Fruit fly (Drosophila melanogaster) whole organism, embryonic: ENCODE results near the gene mRpS35.

ENCODE experiments used
- ATbp ChIP-seq: fragments of 200-800 bp; sonication (Bioruptor generic); optimal IDR thresholded peaks from 2 replicates; lab custom pipeline; 2017; ENCODE audit warnings: missing biosample characterization, mild to moderate bottlenecking, missing genetic modification characterization, missing genetic modification reagents
- Bgb ChIP-seq: fragments of 200-800 bp; sonication (Bioruptor generic); IDR thresholded peaks from 2 replicates; pipeline ENCODE4 v1.3.6; 2022; ENCODE audit warnings: missing biosample characterization, missing genetic modification characterization; ENCODE audit not compliant: partially characterized antibody
- CG1024 ChIP-seq: fragments of 200-800 bp; sonication (Bioruptor generic); IDR thresholded peaks from 2 replicates; pipeline ENCODE4 v1.3.6; 2022; ENCODE audit warnings: missing biosample characterization, missing genetic modification characterization
- CG10267 ChIP-seq: fragments of 200-800 bp; sonication (Bioruptor generic); optimal IDR thresholded peaks from 2 replicates; lab custom pipeline; 2018; ENCODE audit warnings: missing biosample characterization, mild to moderate bottlenecking, missing genetic modification characterization, moderate library complexity
- CG11695 ChIP-seq: fragments of 200-800 bp; sonication (Bioruptor generic); IDR thresholded peaks from 3 replicates; pipeline ENCODE4 v1.3.6; 2022; ENCODE audit warnings: missing biosample characterization, missing genetic modification characterization
- CG12744 ChIP-seq: fragments of 200-800 bp; sonication (Bioruptor generic); optimal IDR thresholded peaks from 2 replicates; lab custom pipeline; 2016; ENCODE audit warnings: missing biosample characterization, missing genetic modification characterization
- CG12769 ChIP-seq: fragments of 200-800 bp; sonication (Bioruptor generic); optimal IDR thresholded peaks from 2 replicates; lab custom pipeline; 2019; ENCODE audit warnings: missing biosample characterization, mild to moderate bottlenecking, missing genetic modification characterization, moderate library complexity
- CG13624 ChIP-seq: fragments of 200-800 bp; sonication (Bioruptor generic); optimal IDR thresholded peaks from 2 replicates; lab custom pipeline; 2016; ENCODE audit warnings: missing biosample characterization, missing genetic modification characterization
- CG1529 ChIP-seq: fragments of 200-800 bp; sonication (Bioruptor generic); optimal IDR thresholded peaks from 3 replicates; lab custom pipeline; 2018; ENCODE audit warnings: missing biosample characterization, missing genetic modification characterization
- CG15514 ChIP-seq: fragments of 200-800 bp; sonication (Bioruptor generic); optimal IDR thresholded peaks from 3 replicates; lab custom pipeline; 2017; ENCODE audit warnings: missing biosample characterization, missing genetic modification characterization, mild to moderate bottlenecking, moderate library complexity, missing genetic modification reagents
- CG15601 ChIP-seq: fragments of 200-800 bp; sonication (Bioruptor generic); optimal IDR thresholded peaks from 3 replicates; lab custom pipeline; 2019; ENCODE audit warnings: missing biosample characterization, mild to moderate bottlenecking, missing genetic modification characterization, moderate library complexity
- CG15696 ChIP-seq: fragments of 200-800 bp; sonication (Bioruptor generic); optimal IDR thresholded peaks from 2 replicates; lab custom pipeline; 2019; ENCODE audit warnings: missing biosample characterization, mild to moderate bottlenecking, missing genetic modification characterization, moderate library complexity
- CG17361 ChIP-seq: fragments of 200-800 bp; sonication (Bioruptor generic); IDR thresholded peaks from 3 replicates; pipeline ENCODE4 v1.3.6; 2022; ENCODE audit warnings: missing biosample characterization, missing genetic modification characterization
- CG31365 ChIP-seq: fragments of 200-800 bp; sonication (Bioruptor generic); optimal IDR thresholded peaks from 2 replicates; lab custom pipeline; 2018; ENCODE audit warnings: missing biosample characterization, mild to moderate bottlenecking, missing genetic modification characterization
- CG5953 ChIP-seq: fragments of 200-800 bp; sonication (Bioruptor generic); IDR thresholded peaks from 2 replicates; pipeline ENCODE4 v1.3.6; 2022; ENCODE audit warnings: missing biosample characterization, missing genetic modification characterization
- CG6254 ChIP-seq: fragments of 200-800 bp; sonication (Bioruptor generic); optimal IDR thresholded peaks from 3 replicates; lab custom pipeline; 2017; ENCODE audit warnings: mild to moderate bottlenecking, missing biosample characterization, missing genetic modification reagents, missing genetic modification characterization
- CG7987 ChIP-seq: fragments of 200-800 bp; sonication (Bioruptor generic); optimal IDR thresholded peaks from 2 replicates; lab custom pipeline; 2018; ENCODE audit warnings: missing biosample characterization, mild to moderate bottlenecking, missing genetic modification characterization, moderate library complexity
- CG8281 ChIP-seq: fragments of 200-800 bp; sonication (Bioruptor generic); optimal IDR thresholded peaks from 2 replicates; lab custom pipeline; 2018; ENCODE audit warnings: missing biosample characterization, mild to moderate bottlenecking, missing genetic modification characterization, moderate library complexity
- CrebB ChIP-seq: fragments of 200-800 bp; sonication (Bioruptor generic); optimal IDR thresholded peaks from 3 replicates; lab custom pipeline; 2018; ENCODE audit warnings: missing biosample characterization, mild to moderate bottlenecking, missing genetic modification characterization
- Fer3 ChIP-seq: fragments of 200-800 bp; sonication (Bioruptor generic); optimal IDR thresholded peaks from 2 replicates; lab custom pipeline; 2018; ENCODE audit warnings: missing biosample characterization, mild to moderate bottlenecking, missing genetic modification characterization, moderate library complexity
- HLHmδ ChIP-seq: fragments of 200-800 bp; sonication (Bioruptor generic); optimal IDR thresholded peaks from 2 replicates; lab custom pipeline; 2018; ENCODE audit warnings: missing biosample characterization, mild to moderate bottlenecking, missing genetic modification characterization, moderate library complexity
- Hmr ChIP-seq: fragments of 200-800 bp; sonication (Bioruptor generic); optimal IDR thresholded peaks from 3 replicates; lab custom pipeline; 2017; ENCODE audit warnings: mild to moderate bottlenecking, missing biosample characterization, missing genetic modification reagents, missing genetic modification characterization
- Hr78 ChIP-seq, 2 experiments: fragments of 200-800 bp in 1 of 2; fragments of >200 bp in 1 of 2; sonication (Bioruptor generic) in 1 of 2; optimal IDR thresholded peaks; 2 replicates each; lab custom pipeline; 2017 to 2019; ENCODE audit warnings: missing biosample characterization in 2 of 2, missing genetic modification characterization in 2 of 2, mild to moderate bottlenecking in 1 of 2, moderate library complexity in 1 of 2
- Kr ChIP-seq: fragments of 200-800 bp; sonication (Bioruptor generic); optimal IDR thresholded peaks from 2 replicates; lab custom pipeline; 2017; ENCODE audit warnings: missing biosample characterization, mild to moderate bottlenecking, missing genetic modification characterization
- Lpt ChIP-seq: fragments of >200 bp; optimal IDR thresholded peaks from 2 replicates; lab custom pipeline; 2018; ENCODE audit warnings: missing biosample characterization, missing genetic modification characterization
- NK7.1 ChIP-seq: fragments of 200-800 bp; sonication (Bioruptor generic); optimal IDR thresholded peaks from 3 replicates; lab custom pipeline; 2016; ENCODE audit warnings: missing biosample characterization, missing genetic modification characterization
- Sry-δ ChIP-seq: fragments of 200-800 bp; sonication (Bioruptor generic); optimal IDR thresholded peaks from 2 replicates; lab custom pipeline; 2016; ENCODE audit warnings: missing biosample characterization, missing genetic modification characterization
- Ssrp ChIP-seq: fragments of 200-800 bp; sonication (Bioruptor generic); optimal IDR thresholded peaks from 2 replicates; lab custom pipeline; 2018; ENCODE audit warnings: missing biosample characterization, mild to moderate bottlenecking, missing genetic modification characterization, moderate library complexity
- bcd ChIP-seq: fragments of 200-800 bp; sonication (Bioruptor generic); optimal IDR thresholded peaks from 2 replicates; lab custom pipeline; 2017; ENCODE audit warnings: missing biosample characterization, mild to moderate bottlenecking, missing genetic modification characterization
- ci ChIP-seq: fragments of 200-800 bp; sonication (Bioruptor generic); IDR thresholded peaks from 3 replicates; pipeline ENCODE4 v1.3.6; 2022; ENCODE audit warnings: missing biosample characterization, missing genetic modification characterization
- fd64A ChIP-seq: fragments of 200-800 bp; sonication (Bioruptor generic); optimal IDR thresholded peaks from 3 replicates; lab custom pipeline; 2018; ENCODE audit warnings: missing biosample characterization, mild to moderate bottlenecking, missing genetic modification characterization
- gce ChIP-seq: fragments of 200-800 bp; sonication (Bioruptor generic); IDR thresholded peaks from 3 replicates; pipeline ENCODE4 v1.3.6; 2022; ENCODE audit warnings: missing biosample characterization, missing genetic modification characterization
- gsb-n ChIP-seq: fragments of 200-800 bp; sonication (Bioruptor generic); optimal IDR thresholded peaks from 3 replicates; lab custom pipeline; 2018; ENCODE audit warnings: missing biosample characterization, mild to moderate bottlenecking, missing genetic modification characterization
- ind ChIP-seq: fragments of 200-800 bp; sonication (Bioruptor generic); optimal IDR thresholded peaks from 3 replicates; lab custom pipeline; 2016; ENCODE audit warnings: missing biosample characterization, missing genetic modification characterization
- kni ChIP-seq: fragments of 200-800 bp; sonication (Bioruptor generic); optimal IDR thresholded peaks from 3 replicates; lab custom pipeline; 2017; ENCODE audit warnings: mild to moderate bottlenecking, missing biosample characterization, missing genetic modification reagents, missing genetic modification characterization
- lov ChIP-seq, 2 experiments: fragments of 200-800 bp in 1 of 2; fragments of >200 bp in 1 of 2; sonication (Bioruptor generic) in 1 of 2; IDR thresholded peaks in 1 of 2; optimal IDR thresholded peaks in 1 of 2; 2 replicates in 1 of 2; 3 replicates in 1 of 2; pipeline versions ENCODE4 v1.3.6 to Lab custom; 2017 to 2022; ENCODE audit warnings: missing biosample characterization in 1 of 2, missing genetic modification characterization in 1 of 2
- nerfin-1 ChIP-seq: fragments of 200-800 bp; sonication (Bioruptor generic); optimal IDR thresholded peaks from 3 replicates; lab custom pipeline; 2019; ENCODE audit warnings: missing biosample characterization, mild to moderate bottlenecking, missing genetic modification characterization, moderate library complexity
- nom ChIP-seq: fragments of 200-800 bp; sonication (Bioruptor generic); optimal IDR thresholded peaks from 2 replicates; lab custom pipeline; 2017; ENCODE audit warnings: missing biosample characterization, missing genetic modification characterization, mild to moderate bottlenecking, moderate library complexity, missing genetic modification reagents
- oc ChIP-seq: fragments of 200-800 bp; sonication (Bioruptor generic); optimal IDR thresholded peaks from 2 replicates; lab custom pipeline; 2018; ENCODE audit warnings: missing biosample characterization, mild to moderate bottlenecking, missing genetic modification characterization, moderate library complexity
- pho ChIP-seq: fragments of 200-800 bp; sonication (Bioruptor generic); optimal IDR thresholded peaks from 2 replicates; lab custom pipeline; 2016; ENCODE audit warnings: missing biosample characterization, missing genetic modification characterization
- pros ChIP-seq: fragments of 200-800 bp; sonication (Bioruptor generic); optimal IDR thresholded peaks from 3 replicates; lab custom pipeline; 2019; ENCODE audit warnings: missing biosample characterization, mild to moderate bottlenecking, missing genetic modification characterization, moderate library complexity
- repo ChIP-seq: fragments of 200-800 bp; sonication (Bioruptor generic); optimal IDR thresholded peaks from 2 replicates; lab custom pipeline; 2016; ENCODE audit warnings: missing biosample characterization, missing genetic modification characterization
- schlank ChIP-seq: fragments of 200-800 bp; sonication (Bioruptor generic); optimal IDR thresholded peaks from 2 replicates; lab custom pipeline; 2018; ENCODE audit warnings: missing biosample characterization, mild to moderate bottlenecking, missing genetic modification characterization
- scrt ChIP-seq: fragments of 200-800 bp; sonication (Bioruptor generic); optimal IDR thresholded peaks from 2 replicates; lab custom pipeline; 2018; ENCODE audit warnings: missing biosample characterization, mild to moderate bottlenecking, missing genetic modification characterization, moderate library complexity
- tio ChIP-seq: fragments of 200-800 bp; sonication (Bioruptor generic); optimal IDR thresholded peaks from 2 replicates; lab custom pipeline; 2017; ENCODE audit warnings: missing biosample characterization, missing genetic modification characterization, inconsistent platforms
- tna ChIP-seq: fragments of 200-800 bp; sonication (Bioruptor generic); IDR thresholded peaks from 2 replicates; pipeline ENCODE4 v1.3.6; 2022; ENCODE audit warnings: missing biosample characterization, missing genetic modification characterization; ENCODE audit not compliant: partially characterized antibody
- toy ChIP-seq: fragments of 200-800 bp; sonication (Bioruptor generic); IDR thresholded peaks from 2 replicates; pipeline ENCODE4 v1.3.6; 2022; ENCODE audit warnings: missing biosample characterization, missing genetic modification characterization
- trh ChIP-seq: fragments of 200-800 bp; sonication (Bioruptor generic); optimal IDR thresholded peaks from 2 replicates; lab custom pipeline; 2016; ENCODE audit warnings: missing biosample characterization, missing genetic modification characterization

The mRpS35 gene

dm6 chr3L:2799110-2799618 is 18.5 kb downstream of the mRpS35 start (continued):
- TF ChIP-seq bcd (GFP tag; lab: Kevin White, UChicago) (peak; percentile 48), CG31365 (tag; lab: Kevin White, UChicago) (peak; percentile 41), gsb-n (peak; percentile 52), CG1024 (GFP tag; lab: Robert Waterston, UW) (no peak), gce (GFP tag; lab: Robert Waterston, UW) (peak; percentile 47; the same call in 1 of the 3 replicates), pho (GFP tag; lab: Kevin White, UChicago) (no peak), tio (GFP tag; lab: Kevin White, UChicago) (no peak), CG12769 (tag; lab: Kevin White, UChicago) (peak; percentile 62), trh (no peak), Fer3 (tag; lab: Kevin White, UChicago) (peak; percentile 49), HLHmδ (GFP tag; lab: Kevin White, UChicago) (peak; percentile 26), scrt (peak; percentile 53), Hr78 (GFP tag; optimal IDR thresholded peaks at IDR 0.05; lab: Kevin White, UChicago) (peak in 1 of 2 experiments; percentile 11), CrebB (tag; lab: Kevin White, UChicago) (peak; percentile 73), Kr (GFP tag; lab: Kevin White, UChicago) (peak; percentile 72), kni (GFP tag; lab: Kevin White, UChicago) (peak; percentile 40), lov (optimal IDR thresholded peaks at IDR 0.05; lab: Kevin White, UChicago) (no peak), lov (GFP tag; IDR thresholded peaks at IDR 0.05; lab: Robert Waterston, UW) (no peak), CG5953 (GFP tag; lab: Robert Waterston, UW) (0 out of 2 replicates have a peak, but pooled peaks have one; percentile 36), Lpt (GFP tag; lab: Kevin White, UChicago) (no peak), CG7987 (GFP tag; lab: Kevin White, UChicago) (peak; percentile 77), Hmr (GFP tag; lab: Kevin White, UChicago) (peak; percentile 60), Ssrp (tag; lab: Kevin White, UChicago) (peak; percentile 26), CG15514 (GFP tag; lab: Kevin White, UChicago) (peak; percentile 37), toy (GFP tag; lab: Robert Waterston, UW) (no peak), fd64A (GFP tag; lab: Kevin White, UChicago) (peak; percentile 56), ci (GFP tag; lab: Robert Waterston, UW) (peak; percentile 77), Sry-δ (GFP tag; lab: Kevin White, UChicago) (no peak), CG6254 (peak; percentile 46), oc (peak; percentile 10), CG12744 (GFP tag; lab: Kevin White, UChicago) (no peak), CG13624 (GFP tag; lab: Kevin White, UChicago) (no peak), NK7.1 (GFP tag; lab: Kevin White, UChicago) (no peak), CG8281 (tag; lab: Kevin White, UChicago) (peak; percentile 35), nerfin-1 (tag; lab: Kevin White, UChicago) (peak; percentile 47), CG11695 (peak; percentile 33; the same call in 1 of the 3 replicates), CG15696 (tag; lab: Kevin White, UChicago) (peak; percentile 26), CG10267 (tag; lab: Kevin White, UChicago) (peak; percentile 2), CG1529 (peak; percentile 30), CG15601 (peak; percentile 46), repo (no peak), schlank (tag; lab: Kevin White, UChicago) (peak; percentile 32), CG17361 (GFP tag; lab: Robert Waterston, UW) (peak; percentile 59; the same call in 2 of the 3 replicates), ind (GFP tag; lab: Kevin White, UChicago) (peak; percentile 28), Bgb (GFP tag; lab: Robert Waterston, UW) (no peak), ATbp (peak; percentile 60), pros (peak; percentile 21), nom (GFP tag; lab: Kevin White, UChicago) (peak; percentile 88), tna (GFP tag; lab: Robert Waterston, UW) (no peak)
